Fruit fly (Drosophila melanogaster) ovary, adult (tissue): ENCODE data around the gene Ugt305A1.

Source experiments
- CG17801 ChIP-seq: fragments of 200-800 bp; optimal IDR thresholded peaks from 2 replicates; lab custom pipeline; 2019; ENCODE audit warnings: missing biosample characterization, mild to moderate bottlenecking, missing genetic modification characterization, moderate library complexity; ENCODE audit not compliant: partially characterized antibody

Gene Ugt305A1

DNA sequence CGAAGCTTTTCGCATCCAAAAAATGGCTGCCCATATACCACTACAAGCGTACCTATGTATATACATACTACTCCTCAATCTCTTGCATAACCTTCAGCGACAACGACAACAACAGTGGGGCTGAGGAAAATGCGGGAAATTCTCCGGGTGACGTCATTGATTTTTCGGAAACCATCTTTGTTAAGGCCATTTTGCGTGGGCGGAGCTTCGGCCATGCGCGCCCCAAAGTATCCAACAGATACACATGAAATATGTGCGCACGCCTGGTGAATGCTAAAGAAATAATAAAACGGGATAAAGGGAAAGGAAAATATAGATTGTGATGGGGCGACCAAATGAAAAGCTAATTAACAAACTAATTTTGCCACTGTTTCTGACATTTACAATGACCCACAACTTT, 26.3 kb downstream of the Ugt305A1 start:
- TF ChIP-seq CG17801: no peak

DNA sequence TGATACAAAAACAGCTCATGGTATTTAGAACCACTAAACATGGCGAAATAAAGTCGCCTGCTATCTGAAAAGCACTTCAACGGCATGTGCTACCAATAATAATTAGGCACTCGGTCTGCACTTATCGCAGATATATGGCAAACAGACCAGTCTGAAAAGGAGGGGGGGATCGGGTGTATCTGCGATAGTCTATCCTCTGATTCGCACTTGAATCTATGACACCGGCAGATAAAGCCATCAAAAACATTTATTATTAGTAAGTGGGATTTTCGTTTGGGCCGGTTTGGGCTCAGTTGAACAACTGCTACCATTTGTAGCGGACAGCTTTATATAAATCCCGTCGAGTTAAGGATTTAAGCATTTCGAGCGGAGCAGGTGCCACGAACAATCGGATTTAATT, 27.7 kb downstream of the Ugt305A1 start, which contains the start of gene CG14989:
TSS of gene CG14989 (plus strand) at position 301 of the 400 bp plus-strand sequence.
- no peak for TF ChIP-seq CG17801

DNA sequence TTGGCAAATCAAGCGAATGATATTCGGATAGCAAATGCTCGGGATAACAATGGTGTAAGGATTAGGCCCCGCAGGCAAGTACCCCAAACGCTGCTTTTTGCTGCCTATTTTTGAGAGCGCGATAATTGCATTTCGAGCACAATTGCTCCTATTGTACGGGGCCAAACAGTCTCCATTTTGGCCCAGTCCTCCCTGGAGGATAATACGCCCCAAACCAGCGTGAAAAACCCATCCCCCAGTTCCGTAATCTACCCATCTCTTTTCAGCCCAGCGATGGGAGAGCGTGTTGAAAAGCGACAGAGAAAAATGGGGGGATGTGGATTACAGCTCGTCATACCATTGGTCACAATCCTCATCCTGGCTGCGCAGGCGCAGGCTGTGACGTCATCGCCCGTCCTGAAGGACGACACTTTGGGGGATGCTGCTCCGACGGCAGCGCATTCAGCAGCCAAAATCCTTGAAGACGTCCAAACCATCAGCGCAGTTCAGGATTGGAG, 29.2 kb downstream of the Ugt305A1 start, which contains the start of gene Gad1:
TSS of gene Gad1 (minus strand) at position 51 of the 497 bp plus-strand sequence.
- no peak for TF ChIP-seq CG17801

DNA sequence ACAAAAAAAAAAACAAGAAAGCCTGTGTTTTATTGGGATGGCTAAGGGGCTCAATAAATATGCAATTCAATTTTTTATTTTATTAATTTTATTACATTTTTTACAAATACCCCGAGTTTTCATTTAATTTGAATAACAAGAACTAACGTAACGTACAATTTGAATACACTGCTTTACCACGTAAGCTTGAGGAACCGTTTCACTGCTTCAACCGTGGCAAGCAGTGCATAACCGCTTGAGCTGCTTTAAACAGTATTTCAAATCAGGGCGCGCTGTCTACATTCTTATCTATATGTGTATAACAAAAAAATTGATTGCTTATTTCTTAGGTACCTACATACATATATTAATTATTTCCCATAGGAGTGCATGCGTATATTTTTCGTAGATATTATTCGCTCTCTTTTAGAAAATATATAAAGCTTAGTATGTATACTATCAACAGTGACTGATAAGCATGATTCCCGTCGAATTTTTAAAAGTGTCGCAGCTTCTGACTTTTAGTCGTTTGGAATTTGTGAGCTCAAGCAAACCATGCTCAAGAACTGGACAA, 33.2 kb downstream of the Ugt305A1 start, which contains the start of gene CG14990:
TSS of gene CG14990 (plus strand) at position 503 of the 553 bp plus-strand sequence.
- no peak for TF ChIP-seq CG17801

DNA sequence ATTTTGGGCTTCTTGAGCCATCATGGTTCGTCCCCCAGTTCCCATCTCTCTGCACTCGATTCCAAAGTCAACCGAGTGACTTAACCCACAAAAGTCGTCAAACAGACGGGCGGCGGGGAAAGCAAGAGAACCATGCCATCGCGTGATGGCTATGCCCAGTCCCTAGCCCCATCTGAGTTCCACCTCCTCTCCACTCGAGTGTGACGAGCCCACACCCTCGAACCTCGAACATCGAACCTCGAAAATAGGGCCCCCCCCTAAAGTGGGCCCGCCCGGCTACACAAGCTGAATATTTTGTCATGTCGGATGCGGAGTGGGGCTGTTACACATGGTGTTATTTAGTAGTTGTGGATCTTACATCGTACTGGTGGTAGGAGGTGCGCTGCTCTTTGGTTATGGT, 37.0 kb downstream of the Ugt305A1 start:
- no peak for TF ChIP-seq CG17801

DNA sequence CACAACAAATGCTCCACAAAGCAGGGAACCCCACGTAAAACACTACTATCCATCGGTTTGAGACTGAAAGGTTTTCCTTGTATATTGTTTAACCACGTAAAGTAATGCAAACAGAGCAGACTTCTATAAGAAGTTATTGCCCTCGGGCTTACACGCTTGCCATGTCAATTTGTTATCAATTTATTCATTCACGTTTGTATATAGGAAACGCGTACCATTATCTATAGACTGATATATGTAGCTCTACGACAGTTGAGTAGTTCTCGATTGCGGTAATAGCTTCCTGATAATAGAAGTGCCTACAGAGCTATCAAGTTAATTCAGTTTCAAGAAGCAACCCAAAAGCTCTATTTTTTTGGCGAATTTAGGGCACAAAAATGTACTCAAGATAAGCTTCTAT, 39.6 kb downstream of the Ugt305A1 start:
- TF ChIP-seq CG17801: no peak

DNA sequence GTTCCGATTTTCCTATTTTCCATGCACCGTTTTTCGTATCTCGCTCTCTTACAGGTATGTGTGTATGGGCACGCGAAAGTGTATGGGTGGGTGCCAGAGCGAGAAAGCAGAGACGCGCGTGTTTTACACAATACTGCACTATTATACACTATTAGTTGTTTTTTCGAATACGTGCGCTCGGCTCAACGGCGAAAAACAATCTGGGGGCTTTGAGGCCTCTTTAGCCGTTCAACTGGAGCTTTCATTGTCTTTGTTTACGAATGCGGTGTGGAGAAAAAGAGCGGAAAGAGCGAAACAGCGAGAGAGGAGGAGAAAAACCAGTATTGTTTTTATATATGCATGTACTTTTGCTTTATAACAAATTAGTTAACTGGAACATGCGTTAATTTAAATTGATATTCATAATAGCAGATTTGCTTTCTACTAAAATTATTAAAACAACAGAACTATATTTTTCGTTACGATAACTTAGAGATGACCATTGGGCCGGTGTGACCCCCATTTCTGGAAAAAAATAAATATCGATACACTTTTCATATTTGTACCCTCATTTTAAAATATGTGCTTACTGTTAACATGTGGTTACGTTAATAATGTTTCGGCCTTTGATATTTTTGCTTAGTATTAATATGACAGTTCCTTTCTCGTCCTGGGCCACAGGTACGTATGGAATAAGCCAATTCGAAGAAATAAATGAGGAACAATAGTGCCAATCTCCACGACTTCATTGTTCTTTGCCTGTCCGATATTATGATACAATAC, 43.1 kb downstream of the Ugt305A1 start, which contains the start of gene CG14995:
TSS of gene CG14995 (minus strand) at position 761 of the 762 bp plus-strand sequence.
- peak; percentile 72 for TF ChIP-seq CG17801

DNA sequence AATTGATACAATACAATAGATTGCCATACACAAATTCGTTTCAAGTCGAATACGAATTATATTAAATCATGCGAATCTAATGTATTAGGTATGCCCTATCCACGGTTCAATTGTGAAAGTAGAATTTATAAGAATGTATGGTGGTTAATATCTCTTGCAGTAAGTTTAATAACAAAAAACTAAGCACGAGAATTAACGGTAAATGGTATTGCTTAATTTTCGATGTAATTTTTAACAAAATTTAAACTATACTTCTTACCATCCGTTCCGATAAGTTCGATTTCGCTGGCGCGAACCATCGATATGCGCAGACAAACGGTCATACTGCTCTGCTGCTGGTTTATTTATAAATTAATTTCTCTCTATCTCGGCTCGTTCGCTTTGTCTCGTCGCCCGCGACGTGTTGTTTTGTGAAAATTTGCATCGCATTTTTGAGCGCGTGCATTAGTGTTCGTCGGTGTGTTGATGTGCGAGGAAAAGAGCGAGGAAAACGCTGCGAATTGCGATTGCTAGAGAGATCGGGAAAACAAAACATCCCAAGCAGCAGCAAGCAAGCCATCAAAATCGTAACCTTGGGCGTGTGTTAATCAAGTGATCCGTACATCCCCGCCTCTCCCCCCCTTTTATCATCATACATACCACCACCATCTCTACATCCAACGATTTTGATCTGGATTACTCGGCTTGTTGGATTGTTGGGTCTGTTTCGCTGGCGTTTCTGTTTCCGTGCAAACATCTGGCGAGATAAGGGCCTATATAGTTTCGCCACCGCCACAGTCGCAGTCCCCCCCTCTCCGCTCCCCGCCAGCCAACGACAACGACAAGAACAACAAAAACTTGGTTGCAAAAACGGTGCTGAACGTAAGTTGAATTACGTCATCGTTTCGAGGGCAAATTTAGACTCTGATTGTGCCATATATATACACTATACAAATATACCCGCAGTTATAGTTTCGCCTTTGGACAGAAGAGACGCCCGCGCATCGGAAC, 44.0 kb downstream of the Ugt305A1 start, which contains the start of gene Fit1:
TSS of gene Fit1 (plus strand) at position 307 of the 990 bp plus-strand sequence.
- peak; percentile 35 for TF ChIP-seq CG17801

DNA sequence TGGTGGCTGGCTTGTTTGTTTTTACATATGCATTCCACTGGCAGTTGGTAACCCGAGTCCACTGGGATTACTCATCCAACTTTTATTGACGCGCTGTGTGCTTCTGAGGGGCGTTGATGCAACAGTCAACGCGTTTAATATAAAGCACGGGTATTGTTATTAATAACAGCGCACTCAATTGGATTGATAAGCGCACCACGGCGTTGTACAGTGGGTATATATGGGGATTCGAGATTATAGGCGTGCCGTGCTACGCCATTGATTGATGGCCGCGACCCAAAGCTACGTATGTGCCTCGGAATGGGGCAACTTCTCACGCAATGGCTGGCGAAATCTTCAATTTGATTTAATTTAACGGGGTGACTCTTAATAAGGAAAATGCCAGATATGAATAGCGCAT, 47.5 kb downstream of the Ugt305A1 start:
- no peak for TF ChIP-seq CG17801

DNA sequence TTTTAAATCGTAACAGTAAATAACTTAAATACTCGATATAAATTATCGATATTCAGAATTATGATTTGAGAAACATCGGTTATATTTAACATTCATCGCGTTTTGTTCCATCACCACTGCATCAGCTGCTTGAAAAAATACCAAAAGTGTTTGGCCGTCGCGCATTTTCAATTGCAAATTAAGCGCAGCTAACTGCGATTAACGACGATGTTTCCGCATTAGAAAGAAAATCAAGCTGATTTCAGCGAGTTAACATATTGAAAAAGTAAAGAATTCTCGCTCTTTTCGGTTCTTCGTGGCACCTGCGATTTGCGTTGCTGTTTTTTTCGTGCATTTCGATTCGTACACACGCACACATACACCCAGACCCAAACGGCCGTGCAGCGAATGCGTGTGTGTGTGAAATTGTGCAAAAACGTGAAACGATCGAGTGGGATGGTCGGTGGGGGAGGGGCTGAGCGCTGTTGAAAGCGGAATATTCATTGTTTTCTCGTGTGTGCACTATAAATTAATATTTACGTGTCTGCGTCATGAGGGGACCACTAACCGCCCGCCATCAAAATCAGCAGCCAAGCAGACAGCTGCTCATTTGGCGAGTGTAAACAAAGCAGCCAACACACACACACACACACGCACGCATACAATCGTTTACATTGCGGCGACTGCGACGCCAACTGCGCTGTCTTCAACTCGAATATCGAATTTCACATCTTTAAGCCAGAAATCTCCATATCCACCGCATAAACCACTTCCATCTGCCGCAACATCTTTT, 48.7 kb downstream of the Ugt305A1 start, which contains the start of gene Ack:
TSS of gene Ack (plus strand) at position 115 of the 772 bp plus-strand sequence.
- no peak for TF ChIP-seq CG17801

DNA sequence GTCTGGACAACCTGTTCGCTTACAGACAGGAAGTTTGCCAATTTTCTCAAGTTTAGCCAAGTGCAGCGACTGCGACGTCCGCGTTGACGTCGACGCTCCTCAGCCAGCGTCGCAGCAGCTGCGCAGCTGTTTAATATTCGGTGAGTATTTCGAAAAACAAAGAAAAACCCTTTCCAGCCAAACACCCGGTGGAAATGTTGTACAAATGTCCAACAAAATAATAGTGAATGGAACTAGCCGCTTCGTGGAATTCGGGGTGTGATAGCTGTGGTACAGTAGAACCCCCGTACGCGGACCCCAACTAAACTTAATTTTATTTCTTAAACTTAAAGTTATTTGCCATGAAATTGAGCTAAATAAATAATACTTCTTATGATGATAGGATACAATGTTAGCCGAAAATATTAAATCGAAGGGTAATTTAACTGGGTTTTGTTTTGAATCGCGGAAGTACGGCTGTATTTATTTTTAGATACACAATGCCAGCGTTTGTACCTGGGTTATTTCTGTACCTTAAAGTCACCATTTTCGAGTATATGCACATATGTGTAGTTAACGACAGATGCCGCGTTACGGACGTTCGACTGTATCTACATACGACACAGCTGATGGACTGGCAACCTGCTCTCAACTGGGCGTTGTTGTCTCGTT, 49.4 kb downstream of the Ugt305A1 start:
- TF ChIP-seq CG17801: peak; percentile 22

DNA sequence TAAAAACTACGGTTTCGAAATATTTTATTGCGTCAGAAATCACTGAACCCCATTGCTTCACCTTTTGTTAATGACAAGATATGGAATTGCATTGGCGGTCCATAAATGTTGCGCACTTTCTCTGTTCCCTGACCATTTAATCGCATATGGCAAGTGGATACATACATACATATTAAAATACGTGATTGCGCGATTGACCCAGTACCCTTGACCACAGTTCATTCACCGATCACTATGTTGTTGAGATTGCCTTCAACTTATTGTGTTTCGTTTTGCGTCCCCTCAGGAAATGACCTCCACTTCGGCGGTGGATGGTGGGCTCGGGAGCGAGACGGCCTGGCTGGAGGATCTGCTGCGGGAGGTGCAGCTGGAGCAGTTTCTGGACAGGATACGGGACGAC, 50.6 kb downstream of the Ugt305A1 start:
- no peak for TF ChIP-seq CG17801
